Fruit fly (Drosophila melanogaster) S2 (cell line): ENCODE measurements around the gene twin.

Source experiments
- CG8478 ChIP-seq: fragments of >200 bp; optimal IDR thresholded peaks from 2 replicates; lab custom pipeline; 2018
- CTCF ChIP-seq, 2 experiments: fragments of >200 bp; optimal IDR thresholded peaks; 2 replicates each; lab custom pipeline; 2018

DNA sequence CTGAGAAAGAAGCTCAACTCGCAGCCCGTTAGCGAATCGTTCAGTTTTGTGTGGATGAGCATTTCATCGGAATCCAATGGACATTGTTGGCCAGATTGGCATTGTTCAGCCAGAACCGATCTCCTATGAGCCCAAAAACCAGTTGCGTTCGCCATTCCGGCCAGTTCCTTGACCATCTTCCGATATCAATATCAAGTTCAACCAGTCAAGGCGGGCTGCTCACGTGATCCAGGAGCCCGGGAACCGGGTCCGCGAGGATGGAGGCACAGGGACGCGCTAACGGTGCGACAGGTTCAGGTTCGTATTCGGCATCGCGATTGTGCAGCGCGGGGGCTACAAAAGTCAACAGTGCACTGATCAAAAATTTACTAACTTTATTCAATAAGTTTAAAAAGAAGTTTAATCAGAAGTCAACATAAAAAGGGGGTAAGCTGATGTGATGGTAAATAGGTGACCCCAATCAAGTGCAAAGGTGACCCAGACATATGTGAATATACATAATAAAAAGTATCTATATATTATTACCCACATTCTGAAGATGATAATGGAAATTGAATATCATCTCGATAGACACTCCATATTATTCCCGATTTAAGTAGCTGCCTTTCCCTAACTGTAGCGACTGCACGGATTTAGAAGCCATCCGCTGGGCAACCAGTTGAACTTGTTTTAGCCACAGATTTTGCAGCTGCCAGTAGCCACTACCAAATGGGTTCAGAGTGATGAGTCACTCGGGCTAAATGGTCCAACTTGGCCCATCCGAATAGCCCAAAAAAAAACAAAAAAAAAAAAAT lies 45.2 kb upstream of the twin start:
- TF ChIP-seq CTCF (optimal IDR thresholded peaks at IDR 0.05; lab: Kevin White, UChicago) (no peak), CG8478 (no peak)
